Fruit fly (Drosophila melanogaster) whole organism, adult: Measurements from ENCODE around the gene RIOK2.

ENCODE experiments used
- CG11617 ChIP-seq: fragments of 200-800 bp; sonication (Bioruptor generic); optimal IDR thresholded peaks from 2 replicates; lab custom pipeline; 2017; ENCODE audit warnings: mild to moderate bottlenecking, missing biosample characterization, missing genetic modification reagents, missing genetic modification characterization
- CG12768 ChIP-seq: fragments of 200-800 bp; sonication (Bioruptor generic); optimal IDR thresholded peaks from 2 replicates; lab custom pipeline; 2017; ENCODE audit warnings: missing biosample characterization, missing genetic modification characterization, mild to moderate bottlenecking, moderate library complexity, missing genetic modification reagents
- CG14711 ChIP-seq: fragments of 200-800 bp; sonication (Bioruptor generic); optimal IDR thresholded peaks from 2 replicates; lab custom pipeline; 2018; ENCODE audit warnings: missing biosample characterization, mild to moderate bottlenecking, missing genetic modification characterization, moderate library complexity
- CG1620 ChIP-seq: fragments of 200-800 bp; sonication (Bioruptor generic); optimal IDR thresholded peaks from 2 replicates; lab custom pipeline; 2016; ENCODE audit warnings: missing biosample characterization, missing genetic modification characterization
- CG33017 ChIP-seq: fragments of 200-800 bp; sonication (Bioruptor generic); optimal IDR thresholded peaks from 2 replicates; lab custom pipeline; 2018; ENCODE audit warnings: missing biosample characterization, mild to moderate bottlenecking, missing genetic modification characterization, moderate library complexity
- CG5204 ChIP-seq: fragments of 200-800 bp; sonication (Bioruptor generic); optimal IDR thresholded peaks from 2 replicates; lab custom pipeline; 2016; ENCODE audit warnings: missing biosample characterization, missing genetic modification characterization
- CG7045 ChIP-seq: fragments of 200-800 bp; sonication (Bioruptor generic); optimal IDR thresholded peaks from 2 replicates; lab custom pipeline; 2017; ENCODE audit warnings: missing biosample characterization, mild to moderate bottlenecking, missing genetic modification characterization
- CG7101 ChIP-seq: fragments of 200-800 bp; sonication (Bioruptor generic); optimal IDR thresholded peaks from 2 replicates; lab custom pipeline; 2018; ENCODE audit warnings: missing biosample characterization, mild to moderate bottlenecking, missing genetic modification characterization, moderate library complexity
- Clk ChIP-seq: fragments of 200-800 bp; sonication (Bioruptor generic); optimal IDR thresholded peaks from 2 replicates; lab custom pipeline; 2017; ENCODE audit warnings: missing biosample characterization, missing genetic modification characterization
- Crg-1 ChIP-seq: fragments of 200-800 bp; sonication (Bioruptor generic); optimal IDR thresholded peaks from 2 replicates; lab custom pipeline; 2016; ENCODE audit warnings: missing biosample characterization, missing genetic modification characterization
- Hr96 ChIP-seq: fragments of 200-800 bp; sonication (Bioruptor generic); optimal IDR thresholded peaks from 2 replicates; lab custom pipeline; 2016; ENCODE audit warnings: missing biosample characterization, missing genetic modification characterization
- Mnt ChIP-seq: fragments of 200-800 bp; sonication (Bioruptor generic); optimal IDR thresholded peaks from 2 replicates; lab custom pipeline; 2016; ENCODE audit warnings: missing biosample characterization, mild to moderate bottlenecking, missing genetic modification characterization
- bab1 ChIP-seq: fragments of 200-800 bp; sonication (Bioruptor generic); optimal IDR thresholded peaks from 3 replicates; lab custom pipeline; 2019; ENCODE audit warnings: missing biosample characterization, mild to moderate bottlenecking, missing genetic modification characterization, moderate library complexity
- cic ChIP-seq: fragments of 200-800 bp; sonication (Bioruptor generic); optimal IDR thresholded peaks from 2 replicates; lab custom pipeline; 2017; ENCODE audit warnings: missing biosample characterization, mild to moderate bottlenecking, missing genetic modification characterization, moderate library complexity
- cnc ChIP-seq, 2 experiments: fragments of >200 bp; optimal IDR thresholded peaks; 2 replicates each; lab custom pipeline; 2017
- kay ChIP-seq: fragments of 200-800 bp; sonication (Bioruptor generic); peaks from one replicate; lab custom pipeline; 2016; ENCODE audit warnings: missing biosample characterization, missing genetic modification characterization, borderline replicate concordance
- ovo ChIP-seq: fragments of 200-800 bp; sonication (Bioruptor generic); optimal IDR thresholded peaks from 2 replicates; lab custom pipeline; 2016; ENCODE audit warnings: missing biosample characterization, missing genetic modification characterization
- pad ChIP-seq: fragments of 200-800 bp; sonication (Bioruptor generic); optimal IDR thresholded peaks from 3 replicates; lab custom pipeline; 2017; ENCODE audit warnings: missing biosample characterization, missing genetic modification characterization, mild to moderate bottlenecking, moderate library complexity, missing genetic modification reagents
- tj ChIP-seq: fragments of 200-800 bp; sonication (Bioruptor generic); optimal IDR thresholded peaks from 3 replicates; lab custom pipeline; 2017; ENCODE audit warnings: missing biosample characterization, mild to moderate bottlenecking, missing genetic modification characterization, moderate library complexity
- toe ChIP-seq: fragments of 200-800 bp; sonication (Bioruptor generic); optimal IDR thresholded peaks from 2 replicates; lab custom pipeline; 2016; ENCODE audit warnings: missing biosample characterization, missing genetic modification characterization

The RIOK2 gene

dm6 chr3R:25265589-25266201, at the start of gene RIOK2, which contains the start of gene GlnRS:
RIOK2 (plus strand) TSS chr3R:25265844.
GlnRS (minus strand) TSS chr3R:25265721.
- peak; percentile 26 for TF ChIP-seq pad
- TF ChIP-seq CG7101 (tag; lab: Kevin White, UChicago) = peak; percentile 39
- peak; percentile 21 for TF ChIP-seq tj
- TF ChIP-seq Clk (GFP tag; lab: Kevin White, UChicago) = peak; percentile 3
- no peak for TF ChIP-seq CG5204 (GFP tag; lab: Kevin White, UChicago)
- peak; percentile 30 for TF ChIP-seq cic
- TF ChIP-seq CG14711 (tag; lab: Kevin White, UChicago) = peak; percentile 4
- TF ChIP-seq CG11617 (GFP tag; lab: Kevin White, UChicago) = peak; percentile 18
- no peak for TF ChIP-seq CG33017 (tag; lab: Kevin White, UChicago)
- TF ChIP-seq ovo (GFP tag; lab: Kevin White, UChicago) = no peak
- peak; percentile 100 for TF ChIP-seq Mnt (GFP tag; lab: Kevin White, UChicago)
- TF ChIP-seq toe = no peak
- TF ChIP-seq bab1 (GFP tag; lab: Kevin White, UChicago) = peak; percentile 73
- TF ChIP-seq Crg-1 (GFP tag; lab: Kevin White, UChicago) = peak; percentile 4

- TF ChIP-seq kay = no peak
- no peak for TF ChIP-seq Hr96 (GFP tag; lab: Kevin White, UChicago)
- TF ChIP-seq Crg-1 (GFP tag; lab: Kevin White, UChicago) = no peak
- no peak for TF ChIP-seq CG7101 (tag; lab: Kevin White, UChicago)
- TF ChIP-seq cic = no peak
- TF ChIP-seq CG7045 = no peak
Observed at dm6 chr3R:25215997-25216396, 49.6 kb upstream of the RIOK2 start, which contains the start of gene CG31106. CG31106 (plus strand) TSS chr3R:25216297.

dm6 chr3R:25219018-25219417, 46.6 kb upstream of the RIOK2 start, which contains the start of gene CG31103:
CG31103 (plus strand) TSS chr3R:25219318.
- TF ChIP-seq tj (no peak), cic (peak; percentile 6)

dm6 chr3R:25221203-25221807, 44.3 kb upstream of the RIOK2 start, which contains the start of gene Alg9:
Alg9 (plus strand) TSS chr3R:25221589.
- TF ChIP-seq bab1 (GFP tag; lab: Kevin White, UChicago) = no peak
- TF ChIP-seq kay = peak; percentile 74
- peak; percentile 3 for TF ChIP-seq toe
- TF ChIP-seq CG1620 (GFP tag; lab: Kevin White, UChicago) = no peak
- no peak for TF ChIP-seq ovo (GFP tag; lab: Kevin White, UChicago)
- TF ChIP-seq CG33017 (tag; lab: Kevin White, UChicago) = no peak
- TF ChIP-seq CG7045 = no peak
- peak; percentile 42 for TF ChIP-seq CG5204 (GFP tag; lab: Kevin White, UChicago)
- no peak for TF ChIP-seq pad
- TF ChIP-seq Crg-1 (GFP tag; lab: Kevin White, UChicago) = no peak
- TF ChIP-seq CG12768 = no peak
- TF ChIP-seq CG14711 (tag; lab: Kevin White, UChicago) = peak; percentile 11
- TF ChIP-seq tj = no peak
- no peak for TF ChIP-seq cnc (optimal IDR thresholded peaks at IDR 0.05; lab: Kevin White, UChicago)
- TF ChIP-seq CG7101 (tag; lab: Kevin White, UChicago) = no peak
- TF ChIP-seq cic = no peak
- TF ChIP-seq Mnt (GFP tag; lab: Kevin White, UChicago) = no peak

dm6 chr3R:25225483-25225882, 40.2 kb upstream of the RIOK2 start:
- TF ChIP-seq CG7101 (tag; lab: Kevin White, UChicago) (no peak), pad (no peak), CG33017 (tag; lab: Kevin White, UChicago) (no peak), Crg-1 (GFP tag; lab: Kevin White, UChicago) (no peak), CG7045 (no peak), toe (no peak), CG12768 (no peak), tj (no peak), cic (no peak), Mnt (GFP tag; lab: Kevin White, UChicago) (no peak), CG14711 (tag; lab: Kevin White, UChicago) (no peak), CG11617 (GFP tag; lab: Kevin White, UChicago) (no peak), CG5204 (GFP tag; lab: Kevin White, UChicago) (no peak), Hr96 (GFP tag; lab: Kevin White, UChicago) (no peak), Clk (GFP tag; lab: Kevin White, UChicago) (no peak), CG1620 (GFP tag; lab: Kevin White, UChicago) (no peak), cnc (optimal IDR thresholded peaks at IDR 0.05; lab: Kevin White, UChicago) (no peak), ovo (GFP tag; lab: Kevin White, UChicago) (no peak), kay (no peak), bab1 (GFP tag; lab: Kevin White, UChicago) (no peak)

- TF ChIP-seq Clk (GFP tag; lab: Kevin White, UChicago) (no peak), CG7045 (no peak), toe (no peak), Mnt (GFP tag; lab: Kevin White, UChicago) (no peak), cic (no peak)
Observed at dm6 chr3R:25232271-25232989, 33.2 kb upstream of the RIOK2 start, which contains the start of gene Cad96Cb. Cad96Cb (minus strand) TSS chr3R:25232321.
